Worm (Caenorhabditis elegans): Measurements from ENCODE around the gene T02E9.6.

The T02E9.6 gene

ce11 chrV:11304879-11305278 is 29.2 kb downstream of the T02E9.6 start, which contains the start of gene srh-45:
TSS of gene srh-45 (minus strand) at chrV:11304979.
- TF ChIP-seq aha-1 (tag) (peak; percentile 52), D1046.2 (GFP tag; IDR thresholded peaks at IDR 0.05) (no peak)

- peak; percentile 94 for TF ChIP-seq aha-1 (tag)
- TF ChIP-seq daf-12 (tag; optimal IDR thresholded peaks at IDR 0.05), result no peak
These were observed 29.9 kb downstream of the T02E9.6 start for ce11 chrV:11304200-11304599.

- TF ChIP-seq gei-8 (GFP tag; optimal IDR thresholded peaks at IDR 0.05), result no peak
- TF ChIP-seq nhr-28 (tag; optimal IDR thresholded peaks at IDR 0.05), result peak; percentile 14
- no peak for TF ChIP-seq snpc-1.2 (GFP tag; IDR thresholded peaks at IDR 0.05)
- TF ChIP-seq Y48G9A.11 (GFP tag; IDR thresholded peaks at IDR 0.05), result no peak
These were observed 31.4 kb downstream of the T02E9.6 start, which contains the start of gene srh-46 for ce11 chrV:11302698-11303097. TSS of gene srh-46 (minus strand) at chrV:11302886.

ce11 chrV:11300539-11300938 is 33.6 kb downstream of the T02E9.6 start, which contains the start of gene srh-47:
TSS of gene srh-47 (minus strand) at chrV:11300639.
- TF ChIP-seq T26A8.4 (GFP tag; IDR thresholded peaks at IDR 0.05) (no peak), unc-62 (GFP tag; optimal IDR thresholded peaks at IDR 0.05 in 1 of 2) (peak in 1 of 2 experiments; percentile 42), unc-62 (tag; optimal IDR thresholded peaks at IDR 0.05) (no peak)

- TF ChIP-seq lin-1 (GFP tag; IDR thresholded peaks at IDR 0.05), result no peak
- TF ChIP-seq tra-1 (GFP tag; IDR thresholded peaks at IDR 0.05), result no peak
- TF ChIP-seq F26F4.8 (GFP tag; conservative IDR thresholded peaks at IDR 0.05), result no peak
- TF ChIP-seq dpl-1 (GFP tag; optimal IDR thresholded peaks at IDR 0.05), result no peak
- no peak for TF ChIP-seq zfp-2 (tag; optimal IDR thresholded peaks at IDR 0.05)
- TF ChIP-seq nhr-77 (tag; optimal IDR thresholded peaks at IDR 0.05), result peak; percentile 6
- no peak for TF ChIP-seq fos-1 (tag; optimal IDR thresholded peaks at IDR 0.05)
- no peak for TF ChIP-seq T20F7.1 (GFP tag; optimal IDR thresholded peaks at IDR 0.05)
- TF ChIP-seq nhr-28 (tag; optimal IDR thresholded peaks at IDR 0.05), result peak; percentile 67
- no peak for TF ChIP-seq T26A8.4 (GFP tag; IDR thresholded peaks at IDR 0.05)
- TF ChIP-seq ceh-44 (GFP tag; IDR thresholded peaks at IDR 0.05), result no peak
- TF ChIP-seq spr-1 (tag; optimal IDR thresholded peaks at IDR 0.05), result no peak
- no peak for TF ChIP-seq ztf-7 (tag; optimal IDR thresholded peaks at IDR 0.05)
- no peak for TF ChIP-seq daf-12 (tag; optimal IDR thresholded peaks at IDR 0.05)
- no peak for TF ChIP-seq nhr-111 (GFP tag; optimal IDR thresholded peaks at IDR 0.05)
- no peak for TF ChIP-seq daf-16 (GFP tag; optimal IDR thresholded peaks at IDR 0.05)
- TF ChIP-seq daf-16 (tag; optimal IDR thresholded peaks at IDR 0.05), result no peak
- TF ChIP-seq snpc-1.2 (GFP tag; IDR thresholded peaks at IDR 0.05), result no peak
- no peak for TF ChIP-seq pha-4 (GFP tag; IDR thresholded peaks at IDR 0.05)
- no peak for TF ChIP-seq pha-4 (tag; optimal IDR thresholded peaks at IDR 0.05)
These were observed 34.7 kb downstream of the T02E9.6 start for ce11 chrV:11299406-11299805.

- TF ChIP-seq lin-39 (tag; optimal IDR thresholded peaks at IDR 0.05) (no peak), fos-1 (tag; optimal IDR thresholded peaks at IDR 0.05) (no peak), lsy-2 (tag; optimal IDR thresholded peaks at IDR 0.05) (no peak), tag-97 (GFP tag; IDR thresholded peaks at IDR 0.05) (no peak), D1046.2 (GFP tag; IDR thresholded peaks at IDR 0.05) (no peak), hif-1 (tag; optimal IDR thresholded peaks at IDR 0.05) (no peak), T26A8.4 (GFP tag; IDR thresholded peaks at IDR 0.05) (no peak), nhr-77 (tag; optimal IDR thresholded peaks at IDR 0.05) (no peak), nhr-41 (GFP tag; IDR thresholded peaks at IDR 0.05) (no peak), nhr-76 (tag; optimal IDR thresholded peaks at IDR 0.05) (no peak)
These were observed 35.5 kb downstream of the T02E9.6 start, which contains the start of gene T03F7.5 for ce11 chrV:11298632-11299031. TSS of gene T03F7.5 (minus strand) at chrV:11298732.

Data from whole organism, L4 larva.